Worm (Caenorhabditis elegans) whole organism, young adult: Measurements from ENCODE around the gene scly-1.

Experiments used
- F39B2.1 ChIP-seq: fragments of 200-800 bp; sonication (Bioruptor generic); IDR thresholded peaks from 2 replicates; pipeline ENCODE4 v1.3.6; 2022; ENCODE audit warnings: missing genetic modification reagents, missing genetic modification characterization, missing compliant biosample characterization
- Y56A3A.18 ChIP-seq: fragments of 200-800 bp; sonication (Bioruptor generic); IDR thresholded peaks from 2 replicates; pipeline ENCODE4 v1.3.6; 2022; ENCODE audit warnings: missing genetic modification reagents, missing genetic modification characterization, missing compliant biosample characterization
- ceh-100 ChIP-seq: fragments of 200-800 bp; sonication (Bioruptor generic); IDR thresholded peaks from 2 replicates; pipeline ENCODE4 v1.3.6; 2022; ENCODE audit warnings: missing genetic modification reagents, missing genetic modification characterization, missing compliant biosample characterization
- ceh-40 ChIP-seq: fragments of 200-800 bp; sonication (Bioruptor generic); IDR thresholded peaks from 2 replicates; pipeline ENCODE4 v1.3.6; 2022; ENCODE audit warnings: missing genetic modification characterization, missing compliant biosample characterization
- hmg-20 ChIP-seq: fragments of 200-800 bp; sonication (Bioruptor generic); IDR thresholded peaks from 2 replicates; pipeline ENCODE4 v1.3.6; 2022; ENCODE audit warnings: missing genetic modification reagents, missing genetic modification characterization, missing compliant biosample characterization
- let-607 ChIP-seq, 2 experiments: fragments of 200-800 bp in 1 of 2; sonication (Bioruptor generic) in 1 of 2; sonication (generic microtip) in 1 of 2; optimal IDR thresholded peaks; 2 replicates each; lab custom pipeline; 2016 to 2018; ENCODE audit warnings: mild to moderate bottlenecking in 2 of 2, missing compliant biosample characterization in 2 of 2, missing genetic modification characterization in 2 of 2, moderate library complexity in 2 of 2, missing genotype in 1 of 2
- pha-4 ChIP-seq: fragments of 150-350 bp; sonication (generic microtip); optimal IDR thresholded peaks from 2 replicates; lab custom pipeline; 2014; ENCODE audit warnings: missing biosample characterization, missing genetic modification reagents, missing genetic modification characterization
- rec-8 ChIP-seq, 2 experiments: sonication (generic microtip); optimal IDR thresholded peaks; 2 replicates each; lab custom pipeline; 2016; ENCODE audit warnings: mild to moderate bottlenecking in 2 of 2, missing genetic modification characterization in 2 of 2, missing genetic modification reagents in 2 of 2, missing genotype in 2 of 2, missing biosample characterization in 1 of 2, missing compliant biosample characterization in 1 of 2, moderate library complexity in 1 of 2
- unc-130 ChIP-seq: sonication (generic microtip); optimal IDR thresholded peaks from 2 replicates; lab custom pipeline; 2016; ENCODE audit warnings: missing genetic modification reagents, missing genetic modification characterization, missing compliant biosample characterization
- unc-62 ChIP-seq: fragments of 150-350 bp; optimal IDR thresholded peaks from 2 replicates; lab custom pipeline; 2014; ENCODE audit warnings: missing biosample characterization, missing genetic modification reagents, missing genetic modification characterization

DNA sequence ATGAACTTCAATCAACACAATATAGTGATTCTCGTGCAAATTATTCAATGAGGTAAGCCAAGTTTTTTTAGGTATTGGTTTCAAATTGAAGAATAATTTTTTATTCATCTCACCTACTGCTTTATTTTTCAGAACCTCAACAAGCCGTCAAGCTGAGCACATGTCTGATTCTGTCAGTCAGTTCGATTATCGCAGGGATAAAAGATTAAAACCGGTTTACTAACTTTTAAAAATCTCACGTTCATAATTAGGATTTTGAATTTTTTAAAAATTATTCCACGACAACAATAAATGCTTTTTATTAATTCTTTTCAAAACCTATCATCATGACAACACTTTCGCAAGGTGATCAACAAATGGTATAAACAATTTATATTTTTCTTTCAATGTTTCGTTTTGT lies 18.7 kb downstream of the scly-1 start, which contains the start of gene F13H8.12:
- no peak for TF ChIP-seq pha-4 (tag; lab: Kevin White, UChicago)
- no peak for TF ChIP-seq hmg-20 (GFP tag; lab: Robert Waterston, UW)
- TF ChIP-seq F39B2.1: no peak
- no peak for TF ChIP-seq unc-130
- no peak for TF ChIP-seq ceh-40 (GFP tag; lab: Robert Waterston, UW)
- TF ChIP-seq Y56A3A.18 (GFP tag; lab: Robert Waterston, UW): no peak
- no peak for TF ChIP-seq unc-62 (GFP tag; lab: Kevin White, UChicago)
- TF ChIP-seq let-607 (tag; optimal IDR thresholded peaks at IDR 0.05; lab: Kevin White, UChicago): no peak
- no peak for TF ChIP-seq rec-8 (tag; optimal IDR thresholded peaks at IDR 0.05; lab: Kevin White, UChicago)
- no peak for TF ChIP-seq ceh-100 (GFP tag; lab: Robert Waterston, UW)
